Fruit fly (Drosophila melanogaster): Measurements from ENCODE around the gene bigmax.
A peak's percentile ranks its signal among the peaks of the same experiment; 100 is the strongest.

The bigmax gene

dm6 chr3R:27270379-27271266 lies 17.7 kb downstream of the bigmax start:
- TF ChIP-seq CG13204 (GFP tag; optimal IDR thresholded peaks at IDR 0.05) (peak; percentile 6), EcR (GFP tag; optimal IDR thresholded peaks at IDR 0.05) (peak; percentile 73), CG9948 (tag; optimal IDR thresholded peaks at IDR 0.05) (no peak), Ets98B (GFP tag; IDR thresholded peaks at IDR 0.05) (peak; percentile 22; the same call in 1 of the 2 replicates), Pif1A (GFP tag; optimal IDR thresholded peaks at IDR 0.05) (no peak), CG8159 (tag; optimal IDR thresholded peaks at IDR 0.05) (no peak), CG12605 (GFP tag; IDR thresholded peaks at IDR 0.05) (0 out of 2 replicates have a peak, but pooled peaks have one; percentile 14), CG10348 (GFP tag; IDR thresholded peaks at IDR 0.05) (no peak), CG34367 (tag; optimal IDR thresholded peaks at IDR 0.05) (no peak), CG14655 (GFP tag; optimal IDR thresholded peaks at IDR 0.05) (no peak), Snoo (tag; optimal IDR thresholded peaks at IDR 0.05) (no peak)

DNA sequence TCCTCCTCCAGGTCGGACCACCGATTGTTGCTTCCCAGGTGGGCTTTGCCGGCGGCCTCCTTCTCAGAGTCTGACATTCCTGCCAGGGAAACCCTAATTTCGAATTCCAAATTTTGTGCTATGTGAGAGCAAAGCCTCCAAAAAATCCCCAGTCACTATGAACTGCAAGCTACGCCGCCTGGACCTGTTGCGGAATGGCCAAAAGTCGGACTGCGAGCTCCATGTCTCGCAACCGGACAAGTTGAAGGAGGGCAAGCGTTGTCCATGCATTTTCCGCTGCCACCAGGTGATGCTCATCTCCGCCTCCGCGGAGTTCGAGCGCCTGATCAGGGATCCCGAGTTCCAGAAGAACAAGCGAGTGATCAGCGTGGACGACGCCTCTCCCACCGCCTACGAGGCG lies 23.0 kb downstream of the bigmax start, which contains the start of the genes CG14262 and CG14260:
Gene CG14262 (minus strand): TSS at position 101 of the 400 bp plus-strand sequence.
Gene CG14260 (plus strand): TSS at position 128 of the 400 bp plus-strand sequence.
- TF ChIP-seq CG10348 (GFP tag; IDR thresholded peaks at IDR 0.05): no peak
- TF ChIP-seq Ets98B (GFP tag; IDR thresholded peaks at IDR 0.05): no peak
- TF ChIP-seq gl (tag; optimal IDR thresholded peaks at IDR 0.05): no peak
- no peak for TF ChIP-seq CG34367 (tag; optimal IDR thresholded peaks at IDR 0.05)
- no peak for TF ChIP-seq D1 (tag; optimal IDR thresholded peaks at IDR 0.05)
- no peak for TF ChIP-seq rn (GFP tag; IDR thresholded peaks at IDR 0.05)

dm6 chr3R:27263434-27264215 lies 24.7 kb downstream of the bigmax start, which contains the start of gene woc:
Gene woc, minus strand, starts transcription at chr3R:27264055.
- TF ChIP-seq EcR (GFP tag; optimal IDR thresholded peaks at IDR 0.05): peak; percentile 2
- TF ChIP-seq gl (tag; optimal IDR thresholded peaks at IDR 0.05): peak; percentile 87
- TF ChIP-seq fd96Ca (GFP tag; IDR thresholded peaks at IDR 0.05): peak; percentile 90
- TF ChIP-seq CG13204 (GFP tag; optimal IDR thresholded peaks at IDR 0.05): no peak
- peak; percentile 75 for TF ChIP-seq CG9948 (tag; optimal IDR thresholded peaks at IDR 0.05)
- peak; percentile 71 for TF ChIP-seq CG34367 (tag; optimal IDR thresholded peaks at IDR 0.05)
- TF ChIP-seq CG10348 (GFP tag; IDR thresholded peaks at IDR 0.05): 0 out of 2 replicates have a peak, but pooled peaks have one; percentile 59
- TF ChIP-seq rn (GFP tag; IDR thresholded peaks at IDR 0.05): peak; percentile 59
- TF ChIP-seq CG12605 (GFP tag; IDR thresholded peaks at IDR 0.05): peak; percentile 68; the same call in 1 of the 2 replicates
- TF ChIP-seq Snoo (tag; optimal IDR thresholded peaks at IDR 0.05): peak; percentile 65
- TF ChIP-seq CG15710 (tag; optimal IDR thresholded peaks at IDR 0.05): peak; percentile 75
- peak; percentile 81 for TF ChIP-seq CG4496 (GFP tag; IDR thresholded peaks at IDR 0.05)
- TF ChIP-seq CG14655 (GFP tag; optimal IDR thresholded peaks at IDR 0.05): no peak
- TF ChIP-seq Pif1B (GFP tag; optimal IDR thresholded peaks at IDR 0.05): peak; percentile 70
- TF ChIP-seq Pif1A (GFP tag; optimal IDR thresholded peaks at IDR 0.05): peak; percentile 37
- TF ChIP-seq CG8159 (tag; optimal IDR thresholded peaks at IDR 0.05): peak; percentile 39
- TF ChIP-seq Ets98B (GFP tag; IDR thresholded peaks at IDR 0.05): peak; percentile 81
- TF ChIP-seq CG8301 (tag; optimal IDR thresholded peaks at IDR 0.05): peak; percentile 82
- TF ChIP-seq CG17806 (tag; optimal IDR thresholded peaks at IDR 0.05): peak; percentile 57
- TF ChIP-seq CG32121 (GFP tag; IDR thresholded peaks at IDR 0.05): peak; percentile 82
- TF ChIP-seq D1 (tag; optimal IDR thresholded peaks at IDR 0.05): no peak

DNA sequence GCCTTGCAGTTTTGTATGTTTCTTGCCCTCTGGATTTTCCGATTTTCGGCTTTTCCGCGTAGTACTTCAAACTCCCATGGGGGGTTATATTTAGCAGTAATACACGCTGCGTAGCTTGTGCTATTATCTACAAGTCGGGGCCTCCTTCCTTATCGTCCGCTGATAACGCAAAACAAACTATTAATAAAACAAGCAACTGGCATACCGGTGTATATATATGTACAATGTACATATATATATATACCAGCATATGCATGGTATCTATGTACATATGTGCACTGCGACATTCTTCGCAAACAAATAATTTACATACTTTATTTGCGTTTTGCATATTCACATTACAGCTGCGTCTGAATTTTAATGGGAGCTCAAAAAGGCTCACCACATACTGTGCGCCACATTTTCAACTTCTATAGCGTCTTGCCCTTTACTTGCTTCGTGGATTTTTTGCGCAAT lies 34.4 kb downstream of the bigmax start:
- no peak for TF ChIP-seq CG8301 (tag; optimal IDR thresholded peaks at IDR 0.05)
- TF ChIP-seq CG32121 (GFP tag; IDR thresholded peaks at IDR 0.05): no peak
- TF ChIP-seq CG14655 (GFP tag; optimal IDR thresholded peaks at IDR 0.05): no peak
- TF ChIP-seq Pif1A (GFP tag; optimal IDR thresholded peaks at IDR 0.05): no peak
- TF ChIP-seq CG12605 (GFP tag; IDR thresholded peaks at IDR 0.05): no peak
- TF ChIP-seq EcR (GFP tag; optimal IDR thresholded peaks at IDR 0.05): peak; percentile 24
- no peak for TF ChIP-seq CG13204 (GFP tag; optimal IDR thresholded peaks at IDR 0.05)
- no peak for TF ChIP-seq D1 (tag; optimal IDR thresholded peaks at IDR 0.05)
- peak; percentile 19 for TF ChIP-seq CG34367 (tag; optimal IDR thresholded peaks at IDR 0.05)
- TF ChIP-seq rn (GFP tag; IDR thresholded peaks at IDR 0.05): no peak
- TF ChIP-seq CG9948 (tag; optimal IDR thresholded peaks at IDR 0.05): no peak

- peak; percentile 72 for TF ChIP-seq Snoo (tag; optimal IDR thresholded peaks at IDR 0.05)
- TF ChIP-seq CG8301 (tag; optimal IDR thresholded peaks at IDR 0.05): peak; percentile 64
- TF ChIP-seq CG8159 (tag; optimal IDR thresholded peaks at IDR 0.05): peak; percentile 75
- peak; percentile 90 for TF ChIP-seq CG12605 (GFP tag; IDR thresholded peaks at IDR 0.05)
- TF ChIP-seq D1 (tag; optimal IDR thresholded peaks at IDR 0.05): no peak
- no peak for TF ChIP-seq CG14655 (GFP tag; optimal IDR thresholded peaks at IDR 0.05)
- no peak for TF ChIP-seq CG13204 (GFP tag; optimal IDR thresholded peaks at IDR 0.05)
- no peak for TF ChIP-seq Pif1B (GFP tag; optimal IDR thresholded peaks at IDR 0.05)
- peak; percentile 85 for TF ChIP-seq CG32121 (GFP tag; IDR thresholded peaks at IDR 0.05)
- TF ChIP-seq rn (GFP tag; IDR thresholded peaks at IDR 0.05): peak; percentile 70; the same call in 1 of the 2 replicates
- TF ChIP-seq CG9948 (tag; optimal IDR thresholded peaks at IDR 0.05): peak; percentile 64
- TF ChIP-seq fd96Ca (GFP tag; IDR thresholded peaks at IDR 0.05): peak; percentile 79
- 0 out of 2 replicates have a peak, but pooled peaks have one; percentile 50 for TF ChIP-seq CG10348 (GFP tag; IDR thresholded peaks at IDR 0.05)
- TF ChIP-seq Pif1A (GFP tag; optimal IDR thresholded peaks at IDR 0.05): no peak
- TF ChIP-seq CG15710 (tag; optimal IDR thresholded peaks at IDR 0.05): peak; percentile 75
- TF ChIP-seq CG34367 (tag; optimal IDR thresholded peaks at IDR 0.05): peak; percentile 71
- peak; percentile 88 for TF ChIP-seq Ets98B (GFP tag; IDR thresholded peaks at IDR 0.05)
- peak; percentile 59 for TF ChIP-seq EcR (GFP tag; optimal IDR thresholded peaks at IDR 0.05)
- peak; percentile 94 for TF ChIP-seq CG4496 (GFP tag; IDR thresholded peaks at IDR 0.05)
- TF ChIP-seq CG17806 (tag; optimal IDR thresholded peaks at IDR 0.05): peak; percentile 76
- no peak for TF ChIP-seq gl (tag; optimal IDR thresholded peaks at IDR 0.05)
Observed at dm6 chr3R:27253136-27253920, 35.0 kb downstream of the bigmax start, which contains the start of gene pll. Gene pll, minus strand, starts transcription at chr3R:27253182.
